Worm (Caenorhabditis elegans): ENCODE data around the gene lmbr-1.

The lmbr-1 gene

DNA sequence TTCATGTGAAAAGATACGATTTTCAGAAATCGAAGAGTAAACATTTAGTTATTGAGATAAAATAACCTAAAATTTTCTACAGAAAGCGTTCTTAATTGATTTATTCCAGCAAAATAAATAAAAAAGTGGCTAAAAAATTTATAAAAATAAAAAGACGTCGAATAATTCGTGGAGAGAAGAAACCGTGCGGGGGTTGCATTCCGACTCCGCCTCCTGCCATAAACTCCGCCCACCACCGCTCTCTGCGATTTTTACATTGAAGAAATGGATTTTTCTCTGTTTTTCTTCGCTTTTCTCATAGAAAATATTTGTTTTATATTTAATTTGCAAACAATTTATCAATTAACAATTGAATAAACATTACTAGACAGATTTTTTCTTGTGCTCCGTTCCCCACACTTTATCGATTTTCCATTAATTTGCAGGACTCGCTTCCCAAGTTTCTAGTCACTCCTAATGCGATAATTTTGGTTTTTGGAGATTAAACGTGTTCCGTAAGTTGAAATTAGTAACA, 33.5 kb downstream of the lmbr-1 start, which contains the start of the genes ubxn-4 and cyy-1:
Gene ubxn-4, minus strand, starts transcription at position 114 of the 514 bp plus-strand sequence.
Gene cyy-1, plus strand, starts transcription at position 426 of the 514 bp plus-strand sequence.
- no peak for TF ChIP-seq fkh-10 (GFP tag; optimal IDR thresholded peaks at IDR 0.05)
- TF ChIP-seq K02D7.2 (tag; optimal IDR thresholded peaks at IDR 0.05), result no peak
- TF ChIP-seq pha-4 (tag; optimal IDR thresholded peaks at IDR 0.05), result no peak
- peak; percentile 3 for TF ChIP-seq ceh-31 (tag; optimal IDR thresholded peaks at IDR 0.05)
- TF ChIP-seq hlh-15 (tag; optimal IDR thresholded peaks at IDR 0.05), result no peak
- TF ChIP-seq ceh-24 (tag; optimal IDR thresholded peaks at IDR 0.05), result no peak
- no peak for TF ChIP-seq nhr-232 (tag; optimal IDR thresholded peaks at IDR 0.05)
- no peak for TF ChIP-seq unc-3 (GFP tag; conservative IDR thresholded peaks at IDR 0.05)
- no peak for TF ChIP-seq unc-3 (tag; optimal IDR thresholded peaks at IDR 0.05)
- no peak for TF ChIP-seq elt-4 (tag; optimal IDR thresholded peaks at IDR 0.05)
- TF ChIP-seq elt-2 (tag; optimal IDR thresholded peaks at IDR 0.05), result peak; percentile 26
- TF ChIP-seq ztf-16 (tag; optimal IDR thresholded peaks at IDR 0.05), result no peak
- peak; percentile 31 for TF ChIP-seq nfya-1 (tag; optimal IDR thresholded peaks at IDR 0.05)

- TF ChIP-seq ceh-2 (tag; optimal IDR thresholded peaks at IDR 0.05) (no peak), pax-1 (tag; optimal IDR thresholded peaks at IDR 0.05) (no peak), tbx-7 (tag; optimal IDR thresholded peaks at IDR 0.05) (no peak)
These were observed 37.1 kb downstream of the lmbr-1 start, which contains the start of gene ZK353.9 for ce11 chrIII:8409166-8409565. Gene ZK353.9 (plus strand): TSS chrIII:8409496.

- TF ChIP-seq unc-55 (GFP tag; optimal IDR thresholded peaks at IDR 0.05) (peak; percentile 30), ceh-34 (tag; optimal IDR thresholded peaks at IDR 0.05) (no peak), zip-5 (tag; optimal IDR thresholded peaks at IDR 0.05) (no peak)
These were observed 38.7 kb downstream of the lmbr-1 start for ce11 chrIII:8410747-8411146.

DNA sequence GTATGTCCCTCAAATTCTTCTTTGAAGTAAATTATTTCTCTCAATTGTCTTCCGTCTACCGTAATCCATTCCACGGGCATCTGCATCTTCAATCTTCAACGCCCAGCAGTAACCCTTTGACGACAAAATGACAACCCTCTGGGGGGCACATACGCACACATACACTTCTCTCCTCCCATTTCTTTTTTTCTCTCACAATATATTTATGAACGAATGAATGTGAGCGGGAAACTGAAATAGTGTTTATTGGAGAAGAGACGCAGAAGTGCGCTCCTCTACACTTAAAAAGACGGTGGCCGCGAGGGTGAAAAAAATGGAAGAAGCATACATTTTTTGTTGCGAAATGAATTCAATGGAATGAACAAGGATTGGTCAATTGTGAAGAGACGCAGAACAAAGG, 39.9 kb downstream of the lmbr-1 start:
- TF ChIP-seq ceh-31 (tag; optimal IDR thresholded peaks at IDR 0.05) (peak; percentile 75), syd-9 (tag; optimal IDR thresholded peaks at IDR 0.05) (no peak), dve-1 (tag; optimal IDR thresholded peaks at IDR 0.05) (peak; percentile 27), ztf-16 (tag; optimal IDR thresholded peaks at IDR 0.05) (no peak), ahr-1 (tag; optimal IDR thresholded peaks at IDR 0.05) (no peak), unc-3 (GFP tag; conservative IDR thresholded peaks at IDR 0.05) (no peak), unc-3 (tag; optimal IDR thresholded peaks at IDR 0.05) (peak; percentile 44), ama-1 (optimal IDR thresholded peaks at IDR 0.05) (no peak), F13H6.1 (tag; optimal IDR thresholded peaks at IDR 0.05) (no peak), che-1 (tag; optimal IDR thresholded peaks at IDR 0.05) (no peak), hlh-15 (tag; optimal IDR thresholded peaks at IDR 0.05) (no peak), pax-1 (tag; optimal IDR thresholded peaks at IDR 0.05) (no peak), nhr-11 (tag; optimal IDR thresholded peaks at IDR 0.05) (no peak), nfya-1 (tag; optimal IDR thresholded peaks at IDR 0.05) (peak; percentile 91), tbx-2 (tag; optimal IDR thresholded peaks at IDR 0.05) (peak; percentile 12), pqm-1 (tag; optimal IDR thresholded peaks at IDR 0.05) (no peak), Y22D7AL.16 (tag; optimal IDR thresholded peaks at IDR 0.05) (no peak), K02D7.2 (tag; optimal IDR thresholded peaks at IDR 0.05) (no peak), sdc-2 (tag; optimal IDR thresholded peaks at IDR 0.05) (no peak), ceh-22 (tag; optimal IDR thresholded peaks at IDR 0.05) (no peak), ceh-19 (GFP tag; optimal IDR thresholded peaks at IDR 0.05) (no peak), mec-3 (tag; optimal IDR thresholded peaks at IDR 0.05; ENCODE audit: borderline replicate concordance) (no peak), ref-2 (tag; optimal IDR thresholded peaks at IDR 0.05) (peak; percentile 67), nhr-232 (tag; optimal IDR thresholded peaks at IDR 0.05) (no peak), ceh-2 (tag; optimal IDR thresholded peaks at IDR 0.05) (peak; percentile 13), ceh-30 (tag; optimal IDR thresholded peaks at IDR 0.05) (no peak), ceh-9 (tag; optimal IDR thresholded peaks at IDR 0.05) (no peak), ets-4 (tag; optimal IDR thresholded peaks at IDR 0.05) (peak; percentile 13), unc-42 (tag; optimal IDR thresholded peaks at IDR 0.05) (peak; percentile 46), dmd-4 (tag; optimal IDR thresholded peaks at IDR 0.05; ENCODE audit: borderline replicate concordance) (peak; percentile 23), unc-55 (GFP tag; optimal IDR thresholded peaks at IDR 0.05) (peak; percentile 93), K09A11.1 (tag; optimal IDR thresholded peaks at IDR 0.05; ENCODE audit: insufficient read depth) (no peak)
